Fruit fly (Drosophila melanogaster) whole organism, wandering third instar larva: ENCODE measurements around the gene CG1965.
A peak's percentile ranks its signal among the peaks of the same experiment; 100 is the strongest.

ENCODE experiments used
- CG32264 ChIP-seq: fragments of 200-800 bp; sonication (Bioruptor generic); optimal IDR thresholded peaks from 2 replicates; lab custom pipeline; 2016; ENCODE audit warnings: missing biosample characterization, missing genetic modification characterization
- CG9705 ChIP-seq: fragments of 200-800 bp; sonication (Bioruptor generic); optimal IDR thresholded peaks from 2 replicates; lab custom pipeline; 2018; ENCODE audit warnings: missing biosample characterization, mild to moderate bottlenecking, missing genetic modification characterization
- CrebA ChIP-seq: fragments of 200-800 bp; sonication (Bioruptor generic); optimal IDR thresholded peaks from 2 replicates; lab custom pipeline; 2016; ENCODE audit warnings: missing biosample characterization, mild to moderate bottlenecking, missing genetic modification characterization, borderline replicate concordance
- Dfd ChIP-seq: fragments of >200 bp; optimal IDR thresholded peaks from 2 replicates; lab custom pipeline; 2017; ENCODE audit warnings: missing biosample characterization, missing genetic modification characterization
- Dif ChIP-seq: fragments of 200-275, 200-300 bp; sonication (Bioruptor generic); optimal IDR thresholded peaks from 2 replicates; lab custom pipeline; 2018; ENCODE audit warnings: missing biosample characterization, missing genetic modification characterization; ENCODE audit not compliant: partially characterized antibody
- GATAd ChIP-seq: sonication (Bioruptor generic); optimal IDR thresholded peaks from 2 replicates; lab custom pipeline; 2016; ENCODE audit warnings: missing biosample characterization, missing genetic modification characterization
- HLH106 ChIP-seq: fragments of 200-800 bp; optimal IDR thresholded peaks from 3 replicates; lab custom pipeline; 2019; ENCODE audit warnings: missing biosample characterization, mild to moderate bottlenecking, missing genetic modification characterization, moderate library complexity
- Hnf4 ChIP-seq: fragments of 200-800 bp; sonication (Bioruptor generic); optimal IDR thresholded peaks from 2 replicates; lab custom pipeline; 2016; ENCODE audit warnings: missing biosample characterization, mild to moderate bottlenecking, missing genetic modification characterization
- Hr83 ChIP-seq: fragments of 200-300 bp; sonication (Bioruptor generic); optimal IDR thresholded peaks from 2 replicates; lab custom pipeline; 2016; ENCODE audit warnings: missing biosample characterization, mild to moderate bottlenecking, missing genetic modification characterization, moderate library complexity; ENCODE audit not compliant: poor library complexity, severe bottlenecking
- Jra ChIP-seq: sonication (Bioruptor generic); optimal IDR thresholded peaks from 2 replicates; lab custom pipeline; 2016; ENCODE audit warnings: missing biosample characterization, missing genetic modification characterization
- Myc ChIP-seq: fragments of >200 bp; optimal IDR thresholded peaks from 2 replicates; lab custom pipeline; 2017
- OdsH ChIP-seq: fragments of 200-800 bp; sonication (Bioruptor generic); optimal IDR thresholded peaks from 2 replicates; lab custom pipeline; 2016; ENCODE audit warnings: missing biosample characterization, mild to moderate bottlenecking, missing genetic modification characterization
- Rel ChIP-seq, 2 experiments: fragments of 200-800 bp; sonication (Bioruptor generic) in 1 of 2; optimal IDR thresholded peaks; 2 replicates in 1 of 2; 3 replicates in 1 of 2; lab custom pipeline; 2016 to 2019; ENCODE audit warnings: mild to moderate bottlenecking in 2 of 2, missing biosample characterization in 2 of 2, missing genetic modification characterization in 2 of 2, moderate library complexity in 1 of 2
- Vsx2 ChIP-seq: fragments of 200-300, 225-300 bp; sonication (Bioruptor generic); optimal IDR thresholded peaks from 2 replicates; lab custom pipeline; 2018; ENCODE audit warnings: missing biosample characterization, missing genetic modification characterization; ENCODE audit not compliant: partially characterized antibody
- brk ChIP-seq: fragments of 200-800 bp; sonication (Bioruptor generic); optimal IDR thresholded peaks from 2 replicates; lab custom pipeline; 2016; ENCODE audit warnings: missing biosample characterization, mild to moderate bottlenecking, missing genetic modification characterization
- dl ChIP-seq, 2 experiments: fragments of 175-275, 200-275 bp in 1 of 2; fragments of 200-275 bp in 1 of 2; sonication (Bioruptor generic); optimal IDR thresholded peaks; lab custom pipeline; 2018; ENCODE audit warnings: mild to moderate bottlenecking in 2 of 2, missing biosample characterization in 2 of 2, missing genetic modification characterization in 2 of 2, moderate library complexity in 2 of 2; ENCODE audit not compliant: partially characterized antibody in 2 of 2, insufficient read depth in 1 of 2
- dmrt93B ChIP-seq: fragments of 200-800 bp; sonication (Bioruptor generic); optimal IDR thresholded peaks from 2 replicates; lab custom pipeline; 2018; ENCODE audit warnings: missing biosample characterization, mild to moderate bottlenecking, missing genetic modification characterization
- dsf ChIP-seq: sonication (Bioruptor generic); optimal IDR thresholded peaks from 2 replicates; lab custom pipeline; 2016; ENCODE audit warnings: missing biosample characterization, missing genetic modification characterization, borderline replicate concordance
- ey ChIP-seq: fragments of 200-800 bp; sonication (Bioruptor generic); optimal IDR thresholded peaks from 2 replicates; lab custom pipeline; 2016; ENCODE audit warnings: missing biosample characterization, missing genetic modification characterization
- foxo ChIP-seq, 2 experiments: fragments of 200-800 bp; sonication (Bioruptor generic); optimal IDR thresholded peaks; 2 replicates in 1 of 2; 3 replicates in 1 of 2; lab custom pipeline; 2016 to 2017; ENCODE audit warnings: missing biosample characterization in 2 of 2, missing genetic modification characterization in 2 of 2
- fru ChIP-seq: fragments of 200-800 bp; sonication (Bioruptor generic); optimal IDR thresholded peaks from 3 replicates; lab custom pipeline; 2016; ENCODE audit warnings: missing biosample characterization, mild to moderate bottlenecking, missing genetic modification characterization
- h ChIP-seq: fragments of 200-800 bp; sonication (Bioruptor generic); optimal IDR thresholded peaks from 3 replicates; lab custom pipeline; 2016; ENCODE audit warnings: missing biosample characterization, mild to moderate bottlenecking, missing genetic modification characterization
- jim ChIP-seq: fragments of 175-275, 200-325 bp; sonication (Bioruptor generic); optimal IDR thresholded peaks from 2 replicates; lab custom pipeline; 2016; ENCODE audit warnings: missing biosample characterization, mild to moderate bottlenecking, missing genetic modification characterization
- lola ChIP-seq: fragments of >200 bp; optimal IDR thresholded peaks from 2 replicates; lab custom pipeline; 2017; ENCODE audit warnings: missing biosample characterization, missing genetic modification characterization
- pan ChIP-seq: fragments of >200 bp; optimal IDR thresholded peaks from 2 replicates; lab custom pipeline; 2017
- psq ChIP-seq: fragments of 200-800 bp; sonication (Bioruptor generic); optimal IDR thresholded peaks from 3 replicates; lab custom pipeline; 2017; ENCODE audit warnings: missing biosample characterization, mild to moderate bottlenecking, missing genetic modification characterization, moderate library complexity
- rgr ChIP-seq: fragments of 200-800 bp; sonication (Bioruptor generic); optimal IDR thresholded peaks from 3 replicates; lab custom pipeline; 2016; ENCODE audit warnings: missing biosample characterization, mild to moderate bottlenecking, missing genetic modification characterization
- sv ChIP-seq: fragments of 200-800 bp; sonication (Bioruptor generic); optimal IDR thresholded peaks from 3 replicates; lab custom pipeline; 2016; ENCODE audit warnings: missing biosample characterization, missing genetic modification characterization
- tai ChIP-seq: sonication (Bioruptor generic); optimal IDR thresholded peaks from 2 replicates; lab custom pipeline; 2016; ENCODE audit warnings: missing biosample characterization, missing genetic modification characterization
- usp ChIP-seq: fragments of >200 bp; optimal IDR thresholded peaks from 2 replicates; lab custom pipeline; 2017; ENCODE audit warnings: missing biosample characterization, missing genetic modification characterization
- woc ChIP-seq: sonication (Bioruptor generic); optimal IDR thresholded peaks from 2 replicates; lab custom pipeline; 2016; ENCODE audit warnings: missing biosample characterization, mild to moderate bottlenecking, missing genetic modification characterization

Gene CG1965

dm6 chr3R:7025241-7025640 is 42.0 kb upstream of the CG1965 start:
- TF ChIP-seq foxo (GFP tag; optimal IDR thresholded peaks at IDR 0.05; lab: Kevin White, UChicago) (no peak), OdsH (GFP tag; lab: Kevin White, UChicago) (no peak), ey (GFP tag; lab: Kevin White, UChicago) (peak; percentile 0), Dif (GFP tag; lab: Kevin White, UChicago) (no peak), psq (GFP tag; lab: Kevin White, UChicago) (no peak), CrebA (no peak), HLH106 (tag; lab: Kevin White, UChicago) (peak; percentile 16), Dfd (no peak), Hr83 (GFP tag; lab: Kevin White, UChicago) (no peak), pan (lab: Kevin White, UChicago) (no peak)

dm6 chr3R:7028554-7028953 is 38.6 kb upstream of the CG1965 start:
- TF ChIP-seq h (GFP tag; lab: Kevin White, UChicago) (no peak), Dif (GFP tag; lab: Kevin White, UChicago) (no peak), lola (GFP tag; lab: Kevin White, UChicago) (no peak), CG32264 (GFP tag; lab: Kevin White, UChicago) (no peak), tai (GFP tag; lab: Kevin White, UChicago) (no peak), jim (no peak), Rel (GFP tag; optimal IDR thresholded peaks at IDR 0.05; lab: Kevin White, UChicago) (no peak), Rel (tag; optimal IDR thresholded peaks at IDR 0.05; lab: Kevin White, UChicago) (no peak), usp (GFP tag; lab: Kevin White, UChicago) (no peak), Hnf4 (GFP tag; lab: Kevin White, UChicago) (no peak), CrebA (no peak), Myc (lab: Kevin White, UChicago) (no peak), Hr83 (GFP tag; lab: Kevin White, UChicago) (no peak), dmrt93B (GFP tag; lab: Kevin White, UChicago) (no peak), HLH106 (tag; lab: Kevin White, UChicago) (no peak), psq (GFP tag; lab: Kevin White, UChicago) (no peak), Dfd (no peak), sv (no peak)
- TF ChIP-seq, all 38 proteins: peak for 0

dm6 chr3R:7029434-7029833 is 37.8 kb upstream of the CG1965 start:
- TF ChIP-seq GATAd (GFP tag; lab: Kevin White, UChicago) (no peak), sv (no peak), Dfd (peak; percentile 48), Dif (GFP tag; lab: Kevin White, UChicago) (no peak), lola (GFP tag; lab: Kevin White, UChicago) (no peak), ey (GFP tag; lab: Kevin White, UChicago) (no peak), foxo (GFP tag; optimal IDR thresholded peaks at IDR 0.05; lab: Kevin White, UChicago) (no peak)
- TF ChIP-seq, all 38 proteins: peak for 1

dm6 chr3R:7031553-7031952 is 35.6 kb upstream of the CG1965 start:
- TF ChIP-seq CrebA, result no peak
- no peak for TF ChIP-seq Hnf4 (GFP tag; lab: Kevin White, UChicago)
- TF ChIP-seq foxo (GFP tag; optimal IDR thresholded peaks at IDR 0.05; lab: Kevin White, UChicago), result no peak
- no peak for TF ChIP-seq dsf (GFP tag; lab: Kevin White, UChicago)
- TF ChIP-seq Myc (lab: Kevin White, UChicago), result no peak

- TF ChIP-seq GATAd (GFP tag; lab: Kevin White, UChicago), result no peak
- no peak for TF ChIP-seq Dif (GFP tag; lab: Kevin White, UChicago)
- TF ChIP-seq fru (GFP tag; lab: Kevin White, UChicago), result no peak
- TF ChIP-seq, all 38 proteins: peak for 0
These were observed 33.5 kb upstream of the CG1965 start for dm6 chr3R:7033707-7034106.

- TF ChIP-seq rgr (GFP tag; lab: Kevin White, UChicago) (no peak), CG9705 (GFP tag; lab: Kevin White, UChicago) (no peak), brk (GFP tag; lab: Kevin White, UChicago) (no peak), woc (GFP tag; lab: Kevin White, UChicago) (no peak), Hnf4 (GFP tag; lab: Kevin White, UChicago) (no peak), CrebA (no peak), HLH106 (tag; lab: Kevin White, UChicago) (no peak), Jra (GFP tag; lab: Kevin White, UChicago) (no peak), dmrt93B (GFP tag; lab: Kevin White, UChicago) (no peak), dl (GFP tag; optimal IDR thresholded peaks at IDR 0.05; lab: Kevin White, UChicago; ENCODE audit: insufficient read depth in 1 of 2, partially characterized antibody in 2 of 2) (no peak), Vsx2 (no peak), fru (GFP tag; lab: Kevin White, UChicago) (no peak), sv (no peak)
These were observed 32.8 kb upstream of the CG1965 start for dm6 chr3R:7034440-7034839.
